Worm (Caenorhabditis elegans): ENCODE data around the gene H04M03.12.

DNA sequence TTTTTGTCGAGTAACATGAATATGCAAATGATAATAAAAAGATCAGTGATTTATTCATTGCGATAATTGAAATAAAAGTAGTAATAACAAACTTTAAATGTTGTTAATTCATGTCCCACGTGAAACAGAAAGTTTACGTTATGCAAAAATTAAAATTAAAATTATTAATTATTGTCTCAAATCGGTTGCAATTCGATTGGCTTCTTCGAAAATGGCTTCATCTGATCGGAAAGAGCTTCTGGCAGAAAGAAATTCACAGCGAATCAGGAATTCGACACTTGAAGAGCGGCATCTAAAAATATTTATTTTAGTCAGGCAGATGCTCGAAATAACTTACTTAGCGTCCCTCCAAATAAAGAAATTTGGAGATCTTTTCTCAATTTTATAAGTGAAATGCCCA, 37.3 kb downstream of the H04M03.12 start, which contains the start of gene spe-27:
- TF ChIP-seq ztf-11 (tag; optimal IDR thresholded peaks at IDR 0.05) = no peak
- TF ChIP-seq unc-62 (GFP tag; optimal IDR thresholded peaks at IDR 0.05) = no peak
